Fruit fly (Drosophila melanogaster): Measurements from ENCODE around the gene Dhrs4.

The Dhrs4 gene

dm6 chr3L:5133704-5134430 lies 7.6 kb downstream of the Dhrs4 start, which contains the start of gene Yod1:
TSS of gene Yod1 (plus strand) at chr3L:5133871.
- TF ChIP-seq EcR (GFP tag; optimal IDR thresholded peaks at IDR 0.05) (peak; percentile 88), Ets98B (GFP tag; IDR thresholded peaks at IDR 0.05) (peak; percentile 19; the same call in 1 of the 2 replicates), CG9948 (tag; optimal IDR thresholded peaks at IDR 0.05) (no peak), CG8301 (tag; optimal IDR thresholded peaks at IDR 0.05) (no peak), CG12605 (GFP tag; IDR thresholded peaks at IDR 0.05) (0 out of 2 replicates have a peak, but pooled peaks have one; percentile 12), gl (tag; optimal IDR thresholded peaks at IDR 0.05) (peak; percentile 33), CG32121 (GFP tag; IDR thresholded peaks at IDR 0.05) (peak; percentile 8; the same call in 1 of the 2 replicates), Pif1B (GFP tag; optimal IDR thresholded peaks at IDR 0.05) (no peak)

dm6 chr3L:5132966-5133365 lies 8.5 kb downstream of the Dhrs4 start, which contains the start of gene CG15213:
TSS of gene CG15213 (minus strand) at chr3L:5133220.
- no peak for TF ChIP-seq CG14655 (GFP tag; optimal IDR thresholded peaks at IDR 0.05)
- TF ChIP-seq fd96Ca (GFP tag; IDR thresholded peaks at IDR 0.05), result no peak
- TF ChIP-seq CG8301 (tag; optimal IDR thresholded peaks at IDR 0.05), result no peak
- TF ChIP-seq Pif1A (GFP tag; optimal IDR thresholded peaks at IDR 0.05), result no peak
- no peak for TF ChIP-seq CG15710 (tag; optimal IDR thresholded peaks at IDR 0.05)
- TF ChIP-seq Snoo (tag; optimal IDR thresholded peaks at IDR 0.05), result no peak
- no peak for TF ChIP-seq gl (tag; optimal IDR thresholded peaks at IDR 0.05)
- TF ChIP-seq CG13204 (GFP tag; optimal IDR thresholded peaks at IDR 0.05), result no peak
- no peak for TF ChIP-seq rn (GFP tag; IDR thresholded peaks at IDR 0.05)
- no peak for TF ChIP-seq Ets98B (GFP tag; IDR thresholded peaks at IDR 0.05)
- no peak for TF ChIP-seq EcR (GFP tag; optimal IDR thresholded peaks at IDR 0.05)
- TF ChIP-seq CG9948 (tag; optimal IDR thresholded peaks at IDR 0.05), result no peak
- TF ChIP-seq CG34367 (tag; optimal IDR thresholded peaks at IDR 0.05), result no peak
- no peak for TF ChIP-seq D1 (tag; optimal IDR thresholded peaks at IDR 0.05)
- no peak for TF ChIP-seq CG10348 (GFP tag; IDR thresholded peaks at IDR 0.05)
- no peak for TF ChIP-seq CG32121 (GFP tag; IDR thresholded peaks at IDR 0.05)
- TF ChIP-seq CG8159 (tag; optimal IDR thresholded peaks at IDR 0.05), result no peak

dm6 chr3L:5131245-5131644 lies 10.2 kb downstream of the Dhrs4 start, which contains the start of gene CG15212:
TSS of gene CG15212 (plus strand) at chr3L:5131545.
- no peak for TF ChIP-seq Pif1B (GFP tag; optimal IDR thresholded peaks at IDR 0.05)
- no peak for TF ChIP-seq CG17806 (tag; optimal IDR thresholded peaks at IDR 0.05)
- no peak for TF ChIP-seq CG32121 (GFP tag; IDR thresholded peaks at IDR 0.05)
- TF ChIP-seq CG13204 (GFP tag; optimal IDR thresholded peaks at IDR 0.05), result no peak
- no peak for TF ChIP-seq Pif1A (GFP tag; optimal IDR thresholded peaks at IDR 0.05)
- TF ChIP-seq rn (GFP tag; IDR thresholded peaks at IDR 0.05), result no peak
- no peak for TF ChIP-seq CG34367 (tag; optimal IDR thresholded peaks at IDR 0.05)

- no peak for TF ChIP-seq CG14655 (GFP tag; optimal IDR thresholded peaks at IDR 0.05)
- no peak for TF ChIP-seq CG34367 (tag; optimal IDR thresholded peaks at IDR 0.05)
- no peak for TF ChIP-seq CG13204 (GFP tag; optimal IDR thresholded peaks at IDR 0.05)
- no peak for TF ChIP-seq rn (GFP tag; IDR thresholded peaks at IDR 0.05)
- TF ChIP-seq Ets98B (GFP tag; IDR thresholded peaks at IDR 0.05), result no peak
- no peak for TF ChIP-seq CG8301 (tag; optimal IDR thresholded peaks at IDR 0.05)
- no peak for TF ChIP-seq CG9948 (tag; optimal IDR thresholded peaks at IDR 0.05)
These were observed 10.9 kb downstream of the Dhrs4 start for dm6 chr3L:5130508-5130907.

dm6 chr3L:5129199-5129598 lies 12.2 kb downstream of the Dhrs4 start, which contains the start of gene CG4597:
TSS of gene CG4597 (plus strand) at chr3L:5129499.
- TF ChIP-seq Snoo (tag; optimal IDR thresholded peaks at IDR 0.05) (no peak), CG32121 (GFP tag; IDR thresholded peaks at IDR 0.05) (no peak), EcR (GFP tag; optimal IDR thresholded peaks at IDR 0.05) (no peak), CG12605 (GFP tag; IDR thresholded peaks at IDR 0.05) (no peak), rn (GFP tag; IDR thresholded peaks at IDR 0.05) (no peak), CG17806 (tag; optimal IDR thresholded peaks at IDR 0.05) (no peak), Pif1A (GFP tag; optimal IDR thresholded peaks at IDR 0.05) (no peak)

dm6 chr3L:5128214-5128613 lies 13.2 kb downstream of the Dhrs4 start:
- TF ChIP-seq CG4496 (GFP tag; IDR thresholded peaks at IDR 0.05) (peak; percentile 38; the same call in 1 of the 3 replicates), CG34367 (tag; optimal IDR thresholded peaks at IDR 0.05) (peak; percentile 55), rn (GFP tag; IDR thresholded peaks at IDR 0.05) (peak; percentile 40; the same call in 1 of the 2 replicates), CG12605 (GFP tag; IDR thresholded peaks at IDR 0.05) (0 out of 2 replicates have a peak, but pooled peaks have one; percentile 22), CG15710 (tag; optimal IDR thresholded peaks at IDR 0.05) (peak; percentile 67), CG13204 (GFP tag; optimal IDR thresholded peaks at IDR 0.05) (no peak), CG8301 (tag; optimal IDR thresholded peaks at IDR 0.05) (peak; percentile 10), CG32121 (GFP tag; IDR thresholded peaks at IDR 0.05) (peak; percentile 48; the same call in 1 of the 2 replicates), fd96Ca (GFP tag; IDR thresholded peaks at IDR 0.05) (peak; percentile 66; the same call in 2 of the 3 replicates), CG17806 (tag; optimal IDR thresholded peaks at IDR 0.05) (peak; percentile 62), D1 (tag; optimal IDR thresholded peaks at IDR 0.05) (peak; percentile 9), CG14655 (GFP tag; optimal IDR thresholded peaks at IDR 0.05) (no peak), Pif1A (GFP tag; optimal IDR thresholded peaks at IDR 0.05) (peak; percentile 15), gl (tag; optimal IDR thresholded peaks at IDR 0.05) (no peak), CG9948 (tag; optimal IDR thresholded peaks at IDR 0.05) (peak; percentile 72), Snoo (tag; optimal IDR thresholded peaks at IDR 0.05) (no peak), EcR (GFP tag; optimal IDR thresholded peaks at IDR 0.05) (no peak), CG10348 (GFP tag; IDR thresholded peaks at IDR 0.05) (no peak; the same call in 1 of the 2 replicates), Ets98B (GFP tag; IDR thresholded peaks at IDR 0.05) (peak; percentile 51; the same call in 1 of the 2 replicates), Pif1B (GFP tag; optimal IDR thresholded peaks at IDR 0.05) (peak; percentile 40), CG8159 (tag; optimal IDR thresholded peaks at IDR 0.05) (peak; percentile 64)

Measured in whole organism, pupa.